Worm (Caenorhabditis elegans) whole organism, L4 larva: ENCODE measurements around the gene F55C10.4.

Experiments
- F10B5.3 ChIP-seq: sonication (generic microtip); optimal IDR thresholded peaks from 2 replicates; lab custom pipeline; 2016; ENCODE audit warnings: mild to moderate bottlenecking, missing genetic modification characterization, missing compliant biosample characterization
- ama-1 ChIP-seq: fragments of 150-350 bp; optimal IDR thresholded peaks from 2 replicates; lab custom pipeline; 2014; ENCODE audit warnings: inconsistent platforms, mixed read lengths
- dpl-1 ChIP-seq: fragments of 150-350 bp; optimal IDR thresholded peaks from 2 replicates; lab custom pipeline; 2014; ENCODE audit warnings: missing biosample characterization, missing genetic modification reagents, missing genetic modification characterization
- dve-1 ChIP-seq: sonication (generic microtip); optimal IDR thresholded peaks from 2 replicates; lab custom pipeline; 2017; ENCODE audit warnings: antibody characterized with exemption, mild to moderate bottlenecking, missing genetic modification characterization, missing compliant biosample characterization; ENCODE audit not compliant: insufficient read depth
- egl-27 ChIP-seq: sonication (generic microtip); optimal IDR thresholded peaks from 3 replicates; lab custom pipeline; 2017; ENCODE audit warnings: missing biosample characterization, missing genetic modification reagents, missing genetic modification characterization
- lin-29 ChIP-seq: fragments of 200-800 bp; sonication (Bioruptor generic); IDR thresholded peaks from 2 replicates; pipeline ENCODE4 v1.3.6; 2022; ENCODE audit warnings: missing genetic modification reagents, missing genetic modification characterization, missing compliant biosample characterization
- lin-39 ChIP-seq: fragments of 150-350 bp; optimal IDR thresholded peaks from 2 replicates; lab custom pipeline; 2014; ENCODE audit warnings: missing biosample characterization, missing genetic modification reagents, missing genetic modification characterization
- tag-97 ChIP-seq: fragments of 200-800 bp; sonication (Bioruptor generic); IDR thresholded peaks from 2 replicates; pipeline ENCODE4 v1.3.6; 2022; ENCODE audit warnings: missing genetic modification characterization, missing compliant biosample characterization

- TF ChIP-seq lin-39 (tag; lab: Kevin White, UChicago) (no peak), egl-27 (tag; lab: Kevin White, UChicago) (no peak), dve-1 (tag; lab: Kevin White, UChicago) (no peak), lin-29 (GFP tag; lab: Robert Waterston, UW) (no peak), F10B5.3 (tag; lab: Kevin White, UChicago) (no peak), ama-1 (lab: Kevin White, UChicago) (no peak), dpl-1 (GFP tag; lab: Kevin White, UChicago) (no peak), tag-97 (GFP tag; lab: Robert Waterston, UW) (no peak)
Observed at ce11 chrV:11372284-11372878, 14.1 kb upstream of the F55C10.4 start.
